Worm (Caenorhabditis elegans) whole organism, L4/young adult: ENCODE data around the gene F13D12.3.

Experiments
- W03F9.2 ChIP-seq: fragments of 150-350 bp; optimal IDR thresholded peaks from 2 replicates; lab custom pipeline; 2014; ENCODE audit warnings: missing biosample characterization, missing genetic modification characterization
- dao-5 ChIP-seq: sonication (generic microtip); optimal IDR thresholded peaks from 2 replicates; lab custom pipeline; 2016; ENCODE audit warnings: missing genotype, missing genetic modification characterization, moderate library complexity, missing compliant biosample characterization
- him-1 ChIP-seq: sonication (generic microtip); optimal IDR thresholded peaks from 2 replicates; lab custom pipeline; 2016; ENCODE audit warnings: missing genotype, missing genetic modification reagents, missing genetic modification characterization, missing compliant biosample characterization

DNA sequence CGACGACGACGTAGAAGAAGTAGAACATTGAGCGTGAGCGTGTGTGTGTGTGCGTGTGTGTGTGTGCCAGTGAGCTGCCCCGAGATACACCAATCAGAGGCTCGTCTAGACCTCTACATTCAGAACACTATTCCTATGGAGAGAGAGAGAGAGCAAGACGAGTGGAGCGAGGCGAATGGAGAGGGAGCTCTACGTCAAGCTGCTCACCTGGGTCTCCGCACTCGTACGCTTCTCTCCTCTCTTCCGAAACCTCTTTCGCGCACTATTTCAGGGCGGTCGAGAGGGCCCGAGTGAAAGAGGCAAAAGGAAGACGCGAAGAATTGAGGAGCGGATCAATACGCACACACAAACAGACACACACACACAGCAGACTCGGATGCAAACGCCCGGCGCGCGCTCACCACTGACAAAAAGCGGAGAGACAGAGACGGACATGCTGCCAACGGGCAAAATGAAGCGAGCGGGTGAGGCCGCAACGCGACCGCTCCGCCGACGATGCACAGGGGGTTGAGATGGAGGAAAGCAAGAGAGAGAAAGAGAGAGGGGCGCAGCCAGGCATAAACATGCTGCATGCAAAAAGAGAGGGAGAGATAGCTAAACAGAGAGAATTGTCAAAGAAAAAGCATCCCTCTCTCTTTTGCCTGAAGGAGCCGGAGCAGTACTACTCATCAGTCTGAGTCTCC is 29.4 kb downstream of the F13D12.3 start:
- TF ChIP-seq W03F9.2 (tag; lab: Kevin White, UChicago) = peak; percentile 17
- TF ChIP-seq dao-5 (tag; lab: Kevin White, UChicago) = peak; percentile 82
- TF ChIP-seq him-1 = peak; percentile 93
